Worm (Caenorhabditis elegans): ENCODE measurements around the gene nduf-2.2.

The nduf-2.2 gene

DNA sequence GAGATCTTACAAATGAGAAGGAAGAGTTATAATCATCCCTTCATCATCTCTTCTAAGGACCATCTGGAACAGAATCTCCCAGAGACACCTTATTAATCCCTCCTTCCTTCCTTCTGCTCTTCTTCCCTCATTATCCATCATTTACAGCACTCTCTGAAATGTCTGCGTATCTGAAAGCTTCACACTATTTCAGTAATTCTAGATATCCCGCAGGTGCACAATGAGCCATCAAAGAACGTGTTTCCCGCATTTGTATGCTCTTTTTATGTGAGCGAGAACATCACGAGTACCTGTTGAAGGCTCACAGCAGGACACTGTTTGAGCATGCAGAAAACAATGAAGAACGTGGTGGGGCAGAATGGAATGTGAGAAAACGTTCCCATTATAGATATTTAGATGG is 11.4 kb downstream of the nduf-2.2 start:
- TF ChIP-seq Y22D7AL.16 (tag; optimal IDR thresholded peaks at IDR 0.05) (no peak), ref-2 (tag; optimal IDR thresholded peaks at IDR 0.05) (peak; percentile 71)

DNA sequence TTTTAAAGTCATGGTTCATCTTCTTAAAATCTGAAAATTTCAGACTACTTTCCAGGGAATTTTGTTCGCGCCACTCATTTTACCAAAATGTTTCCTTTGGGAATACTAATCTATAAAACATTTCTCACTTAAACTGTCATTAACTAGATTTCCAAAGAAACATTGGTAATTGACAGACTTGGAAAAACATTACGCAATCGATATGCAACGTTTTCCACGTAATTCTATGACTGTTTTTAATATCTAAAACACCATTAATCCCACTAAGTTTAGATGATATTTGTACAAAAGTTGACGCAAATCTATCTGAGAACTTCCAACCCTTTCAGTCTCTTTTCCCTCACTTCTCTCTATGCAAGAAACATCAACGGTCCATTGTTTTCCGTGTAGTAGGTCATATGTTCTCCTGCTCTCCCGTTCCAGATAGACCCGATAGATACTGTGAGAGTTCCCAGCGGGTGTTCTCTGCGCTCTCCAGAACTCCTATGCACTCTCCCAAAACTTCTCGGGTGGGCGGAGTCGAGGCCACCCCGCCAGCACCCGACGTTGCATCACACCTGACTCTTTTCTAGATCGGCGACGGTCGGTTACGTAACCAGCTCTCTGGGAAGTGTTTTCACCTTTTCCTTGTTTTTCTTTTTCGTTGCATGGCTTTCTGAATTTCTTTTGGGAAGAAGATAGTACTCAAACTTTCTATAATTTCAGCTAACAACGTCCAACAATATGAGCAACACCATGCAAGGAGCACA is 13.4 kb downstream of the nduf-2.2 start, which contains the start of gene zip-8:
TSS of gene zip-8 (plus strand) at position 700 of the 749 bp plus-strand sequence.
- TF ChIP-seq pqm-1 (tag; optimal IDR thresholded peaks at IDR 0.05): no peak
- no peak for TF ChIP-seq T23F11.4 (GFP tag; optimal IDR thresholded peaks at IDR 0.05)

DNA sequence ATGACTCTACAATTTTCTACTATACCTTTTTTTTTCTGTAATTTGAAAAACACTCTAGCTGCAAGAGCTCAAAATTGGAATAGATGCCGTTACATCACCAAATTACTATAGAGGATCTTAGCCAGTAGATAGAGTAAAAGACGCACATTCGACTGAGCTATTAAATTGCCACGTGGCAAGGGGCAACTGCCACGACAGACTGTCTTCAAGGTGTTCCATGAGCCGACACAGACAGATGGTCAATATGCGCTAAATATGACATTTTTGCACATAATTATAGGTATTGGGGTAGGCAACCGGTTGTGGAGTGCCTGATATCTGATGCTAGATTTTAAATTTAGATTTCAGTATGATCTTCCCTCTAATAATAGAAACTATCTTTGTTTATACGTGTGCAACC is 14.4 kb downstream of the nduf-2.2 start:
- TF ChIP-seq K02D7.2 (tag; optimal IDR thresholded peaks at IDR 0.05): no peak

DNA sequence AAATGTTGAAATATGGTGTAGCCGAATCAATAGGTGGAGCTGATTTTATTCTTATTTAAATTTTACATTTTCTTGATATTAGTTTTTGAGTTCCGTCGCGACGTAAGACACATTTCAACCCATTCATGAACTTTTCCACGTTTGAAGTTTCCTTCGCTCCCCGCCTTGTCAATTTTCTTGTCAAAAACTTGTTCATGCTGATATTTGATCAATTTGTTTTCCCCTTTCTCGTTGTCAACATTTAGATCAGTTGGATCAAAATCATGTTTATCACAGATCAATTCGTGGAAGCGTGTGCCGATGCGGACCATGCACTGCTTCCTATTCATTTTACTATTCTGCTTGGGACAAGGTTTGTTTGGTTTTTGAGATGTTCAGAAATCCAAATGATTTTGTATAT is 17.9 kb downstream of the nduf-2.2 start, which contains the start of gene chtb-2:
TSS of gene chtb-2 (plus strand) at position 301 of the 400 bp plus-strand sequence.
- TF ChIP-seq rnt-1 (tag; optimal IDR thresholded peaks at IDR 0.05) (no peak), sdc-2 (tag; optimal IDR thresholded peaks at IDR 0.05) (no peak), ceh-6 (GFP tag; optimal IDR thresholded peaks at IDR 0.05) (no peak), K09A11.1 (tag; optimal IDR thresholded peaks at IDR 0.05; ENCODE audit: insufficient read depth) (no peak), ztf-16 (tag; optimal IDR thresholded peaks at IDR 0.05) (no peak), gmeb-2 (tag; optimal IDR thresholded peaks at IDR 0.05) (no peak), fkh-10 (GFP tag; optimal IDR thresholded peaks at IDR 0.05) (no peak), nhr-11 (tag; optimal IDR thresholded peaks at IDR 0.05) (no peak), pat-9 (tag; optimal IDR thresholded peaks at IDR 0.05) (no peak), che-1 (tag; optimal IDR thresholded peaks at IDR 0.05) (no peak), fax-1 (tag; optimal IDR thresholded peaks at IDR 0.05) (no peak), syd-9 (tag; optimal IDR thresholded peaks at IDR 0.05) (no peak), ceh-48 (tag; optimal IDR thresholded peaks at IDR 0.05) (no peak), ceh-19 (GFP tag; optimal IDR thresholded peaks at IDR 0.05) (no peak), lim-6 (tag; optimal IDR thresholded peaks at IDR 0.05) (no peak), ceh-2 (tag; optimal IDR thresholded peaks at IDR 0.05) (no peak), tbx-2 (tag; optimal IDR thresholded peaks at IDR 0.05) (no peak), ceh-45 (GFP tag; IDR thresholded peaks at IDR 0.05) (no peak), hlh-30 (tag; optimal IDR thresholded peaks at IDR 0.05; ENCODE audit: insufficient read depth) (no peak), pag-3 (tag; optimal IDR thresholded peaks at IDR 0.05; ENCODE audit: borderline replicate concordance) (no peak)

DNA sequence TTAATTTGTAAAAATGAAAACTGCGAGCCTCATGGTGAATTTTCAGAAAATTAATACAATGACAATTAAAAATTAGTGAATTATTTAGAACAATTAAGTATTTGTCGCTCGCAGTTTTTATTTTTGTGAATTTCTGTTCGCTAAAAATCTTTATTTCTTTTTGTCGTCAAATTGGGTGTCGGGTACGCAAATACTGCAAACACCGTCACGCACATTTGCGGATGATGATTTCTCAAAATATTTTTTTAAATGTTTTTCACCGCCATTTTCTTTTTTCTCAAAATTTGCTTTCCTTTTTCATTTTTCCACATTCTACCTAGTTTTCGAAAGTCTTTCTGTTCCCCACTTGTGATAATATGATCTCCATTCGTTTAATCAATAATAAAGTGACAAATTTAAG is 23.9 kb downstream of the nduf-2.2 start:
- TF ChIP-seq fkh-6 (tag; optimal IDR thresholded peaks at IDR 0.05) (no peak), ceh-18 (tag; optimal IDR thresholded peaks at IDR 0.05) (no peak), unc-55 (GFP tag; optimal IDR thresholded peaks at IDR 0.05) (peak; percentile 1), nfya-1 (tag; optimal IDR thresholded peaks at IDR 0.05) (peak; percentile 28)

DNA sequence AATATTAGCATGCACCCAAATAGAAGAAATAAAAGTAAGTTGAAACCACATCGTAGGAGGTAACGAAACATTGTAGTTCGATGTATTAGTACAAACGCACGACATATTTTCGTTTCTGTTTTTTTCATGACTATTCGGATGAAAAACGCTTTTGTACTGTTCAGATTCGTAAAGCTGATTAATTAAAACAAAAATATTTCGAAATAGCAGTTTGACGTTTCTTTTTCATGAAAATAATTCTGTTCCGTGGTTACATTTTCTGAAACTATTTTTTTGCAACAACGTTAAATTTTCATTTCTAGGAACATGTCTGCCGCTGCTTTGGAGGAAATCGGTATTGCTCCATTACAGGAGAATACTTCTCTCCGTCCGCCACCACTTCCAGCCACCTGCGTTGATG is 24.5 kb downstream of the nduf-2.2 start, which contains the start of gene rpt-3:
TSS of gene rpt-3 (plus strand) at position 301 of the 400 bp plus-strand sequence.
- no peak for TF ChIP-seq unc-3 (GFP tag; conservative IDR thresholded peaks at IDR 0.05)
- no peak for TF ChIP-seq unc-3 (tag; optimal IDR thresholded peaks at IDR 0.05)
- no peak for TF ChIP-seq zip-5 (tag; optimal IDR thresholded peaks at IDR 0.05)
- no peak for TF ChIP-seq pha-2 (tag; optimal IDR thresholded peaks at IDR 0.05)
- TF ChIP-seq sdc-2 (tag; optimal IDR thresholded peaks at IDR 0.05): no peak
- no peak for TF ChIP-seq ceh-6 (GFP tag; optimal IDR thresholded peaks at IDR 0.05)
- no peak for TF ChIP-seq eyg-1 (tag; optimal IDR thresholded peaks at IDR 0.05)
- no peak for TF ChIP-seq pros-1 (tag; optimal IDR thresholded peaks at IDR 0.05)

Data from whole organism, late embryonic.